Worm (Caenorhabditis elegans) whole organism, L1 larva: ENCODE results near the gene T27A10.5.
A peak's percentile ranks its signal among the peaks of the same experiment; 100 is the strongest.

Experiments used
- C04F5.9 ChIP-seq: sonication (generic microtip); optimal IDR thresholded peaks from 2 replicates; lab custom pipeline; 2016; ENCODE audit warnings: missing genetic modification characterization, missing compliant biosample characterization
- C16A3.4 ChIP-seq: fragments of 150-350 bp; optimal IDR thresholded peaks from 2 replicates; lab custom pipeline; 2014; ENCODE audit warnings: missing biosample characterization, missing genetic modification characterization
- Y116A8C.19 ChIP-seq: sonication (generic microtip); optimal IDR thresholded peaks from 2 replicates; lab custom pipeline; 2016; ENCODE audit warnings: missing compliant biosample characterization, missing genetic modification characterization, borderline replicate concordance
- aly-2 ChIP-seq: fragments of 150-350 bp; optimal IDR thresholded peaks from 2 replicates; lab custom pipeline; 2014; ENCODE audit warnings: missing biosample characterization, missing genetic modification characterization
- ama-1 ChIP-seq: fragments of 150-350 bp; optimal IDR thresholded peaks from 2 replicates; lab custom pipeline; 2014
- blmp-1 ChIP-seq: fragments of 150-350 bp; optimal IDR thresholded peaks from 2 replicates; lab custom pipeline; 2014; ENCODE audit warnings: missing biosample characterization, missing genetic modification characterization
- ceh-63 ChIP-seq: fragments of 200-800 bp; sonication (Bioruptor generic); optimal IDR thresholded peaks from 2 replicates; lab custom pipeline; 2018; ENCODE audit warnings: mild to moderate bottlenecking, missing genetic modification characterization, missing compliant biosample characterization
- ceh-8 ChIP-seq: fragments of 200-800 bp; sonication (Bioruptor generic); optimal IDR thresholded peaks from 2 replicates; lab custom pipeline; 2018; ENCODE audit warnings: mild to moderate bottlenecking, missing genetic modification characterization, moderate library complexity, missing compliant biosample characterization
- ceh-88 ChIP-seq: fragments of 200-800 bp; sonication (Bioruptor generic); IDR thresholded peaks from 2 replicates; pipeline ENCODE4 v1.3.6; 2022; ENCODE audit warnings: missing genetic modification characterization, missing compliant biosample characterization
- ceh-90 ChIP-seq: sonication (generic microtip); optimal IDR thresholded peaks from 2 replicates; lab custom pipeline; 2016; ENCODE audit warnings: missing genetic modification characterization, missing compliant biosample characterization
- ces-1 ChIP-seq: fragments of 150-350 bp; optimal IDR thresholded peaks from 2 replicates; lab custom pipeline; 2014; ENCODE audit warnings: missing biosample characterization, missing genetic modification reagents, missing genetic modification characterization
- efl-1 ChIP-seq, 4 experiments: fragments of 150-350 bp; optimal IDR thresholded peaks in 3 of 4; peaks in 1 of 4; 1 replicate in 1 of 4; 2 replicates in 3 of 4; lab custom pipeline; 2014; ENCODE audit warnings: missing biosample characterization in 2 of 4, missing genetic modification characterization in 2 of 4, missing genetic modification reagents in 2 of 4
- efl-3 ChIP-seq: fragments of 200-800 bp; sonication (Bioruptor generic); optimal IDR thresholded peaks from 2 replicates; lab custom pipeline; 2018; ENCODE audit warnings: mild to moderate bottlenecking, missing genetic modification characterization, missing compliant biosample characterization
- egl-13 ChIP-seq: sonication (generic microtip); optimal IDR thresholded peaks from 2 replicates; lab custom pipeline; 2016; ENCODE audit warnings: missing genotype, missing genetic modification reagents, missing genetic modification characterization, missing compliant biosample characterization
- egl-27 ChIP-seq, 2 experiments: fragments of 150-350 bp in 1 of 2; sonication (generic microtip); optimal IDR thresholded peaks; 3 replicates each; lab custom pipeline; 2017 to 2018; ENCODE audit warnings: missing biosample characterization in 2 of 2, missing genetic modification characterization in 2 of 2, missing genetic modification reagents in 2 of 2
- fkh-10 ChIP-seq: sonication (generic microtip); optimal IDR thresholded peaks from 2 replicates; lab custom pipeline; 2017; ENCODE audit warnings: missing biosample characterization, missing genetic modification reagents, missing genetic modification characterization
- fkh-4 ChIP-seq: sonication (generic microtip); optimal IDR thresholded peaks from 2 replicates; lab custom pipeline; 2016; ENCODE audit warnings: missing compliant biosample characterization, missing genetic modification characterization, borderline replicate concordance
- fos-1 ChIP-seq: fragments of 150-350 bp; optimal IDR thresholded peaks from 2 replicates; lab custom pipeline; 2014; ENCODE audit warnings: missing biosample characterization, missing genetic modification characterization
- hlh-4 ChIP-seq: sonication (generic microtip); optimal IDR thresholded peaks from 2 replicates; lab custom pipeline; 2016; ENCODE audit warnings: mild to moderate bottlenecking, missing genetic modification characterization, missing compliant biosample characterization
- jun-1 ChIP-seq: fragments of 150-350 bp; optimal IDR thresholded peaks from 2 replicates; lab custom pipeline; 2014; ENCODE audit warnings: missing biosample characterization, missing genetic modification reagents, missing genetic modification characterization
- lin-13 ChIP-seq: fragments of 150-350 bp; optimal IDR thresholded peaks from 2 replicates; lab custom pipeline; 2014; ENCODE audit warnings: missing biosample characterization, missing genetic modification reagents, missing genetic modification characterization
- lin-14 ChIP-seq: fragments of 200-800 bp; sonication (Bioruptor generic); optimal IDR thresholded peaks from 2 replicates; lab custom pipeline; 2018; ENCODE audit warnings: mild to moderate bottlenecking, missing genetic modification characterization, moderate library complexity, missing compliant biosample characterization
- lin-15B ChIP-seq: fragments of 150-350 bp; sonication (generic microtip); optimal IDR thresholded peaks from 3 replicates; lab custom pipeline; 2014; ENCODE audit warnings: missing biosample characterization, missing genetic modification characterization
- lin-39 ChIP-seq: fragments of 150-350 bp; optimal IDR thresholded peaks from 2 replicates; lab custom pipeline; 2014; ENCODE audit warnings: missing biosample characterization, missing genetic modification reagents, missing genetic modification characterization
- lir-3 ChIP-seq: sonication (generic microtip); optimal IDR thresholded peaks from 2 replicates; lab custom pipeline; 2016; ENCODE audit warnings: mild to moderate bottlenecking, missing genetic modification characterization, moderate library complexity, missing compliant biosample characterization; ENCODE audit not compliant: poor library complexity
- lsy-2 ChIP-seq, 2 experiments: fragments of 150-350 bp; optimal IDR thresholded peaks; 2 replicates each; lab custom pipeline; 2014; ENCODE audit warnings: missing biosample characterization in 2 of 2, missing genetic modification characterization in 2 of 2
- nhr-12 ChIP-seq: sonication (generic microtip); optimal IDR thresholded peaks from 2 replicates; lab custom pipeline; 2017; ENCODE audit warnings: missing biosample characterization, missing genetic modification characterization
- nhr-20 ChIP-seq: sonication (generic microtip); optimal IDR thresholded peaks from 2 replicates; lab custom pipeline; 2016; ENCODE audit warnings: mild to moderate bottlenecking, missing genetic modification characterization, missing compliant biosample characterization
- nhr-47 ChIP-seq: sonication (generic microtip); optimal IDR thresholded peaks from 2 replicates; lab custom pipeline; 2016; ENCODE audit warnings: mild to moderate bottlenecking, missing genetic modification characterization, moderate library complexity, missing compliant biosample characterization
- nhr-77 ChIP-seq: fragments of 150-350 bp; optimal IDR thresholded peaks from 2 replicates; lab custom pipeline; 2014; ENCODE audit warnings: missing biosample characterization, missing genetic modification characterization
- nhr-85 ChIP-seq: sonication (generic microtip); peaks from one replicate; lab custom pipeline; 2016; ENCODE audit warnings: missing genetic modification characterization, inconsistent platforms, missing compliant biosample characterization
- pag-3 ChIP-seq: sonication (generic microtip); optimal IDR thresholded peaks from 2 replicates; lab custom pipeline; 2017; ENCODE audit warnings: missing genetic modification characterization, mild to moderate bottlenecking, missing compliant biosample characterization, antibody characterized with exemption, borderline replicate concordance; ENCODE audit not compliant: insufficient read depth
- pax-3 ChIP-seq: fragments of 200-800 bp; sonication (Bioruptor generic); optimal IDR thresholded peaks from 2 replicates; lab custom pipeline; 2018; ENCODE audit warnings: mild to moderate bottlenecking, missing genetic modification characterization, moderate library complexity, missing compliant biosample characterization
- pqm-1 ChIP-seq: sonication (generic microtip); optimal IDR thresholded peaks from 3 replicates; lab custom pipeline; 2017; ENCODE audit warnings: missing biosample characterization, missing genetic modification characterization
- rnt-1 ChIP-seq: sonication (generic microtip); optimal IDR thresholded peaks from 2 replicates; lab custom pipeline; 2016; ENCODE audit warnings: mild to moderate bottlenecking, missing genetic modification characterization, moderate library complexity, missing compliant biosample characterization
- skn-1 ChIP-seq: fragments of 150-350 bp; optimal IDR thresholded peaks from 2 replicates; lab custom pipeline; 2014; ENCODE audit warnings: missing biosample characterization, missing genetic modification characterization
- snpc-4 ChIP-seq: fragments of 150-350 bp; optimal IDR thresholded peaks from 2 replicates; lab custom pipeline; 2014; ENCODE audit warnings: missing biosample characterization, missing genetic modification characterization
- snu-23 ChIP-seq: sonication (generic microtip); optimal IDR thresholded peaks from 2 replicates; lab custom pipeline; 2016; ENCODE audit warnings: missing genetic modification characterization, missing compliant biosample characterization
- sox-4 ChIP-seq: sonication (generic microtip); optimal IDR thresholded peaks from 2 replicates; lab custom pipeline; 2016; ENCODE audit warnings: missing genetic modification characterization, missing compliant biosample characterization
- sptf-1 ChIP-seq: fragments of 150-350 bp; optimal IDR thresholded peaks from 2 replicates; lab custom pipeline; 2014; ENCODE audit warnings: missing biosample characterization, missing genetic modification characterization
- sup-37 ChIP-seq: fragments of 200-800 bp; sonication (Bioruptor generic); optimal IDR thresholded peaks from 2 replicates; lab custom pipeline; 2018; ENCODE audit warnings: mild to moderate bottlenecking, missing genetic modification characterization, missing compliant biosample characterization
- swsn-7 ChIP-seq: sonication (generic microtip); optimal IDR thresholded peaks from 2 replicates; lab custom pipeline; 2016; ENCODE audit warnings: missing genetic modification characterization, missing compliant biosample characterization
- unc-130 ChIP-seq: fragments of 150-350 bp; optimal IDR thresholded peaks from 2 replicates; lab custom pipeline; 2017; ENCODE audit warnings: missing biosample characterization, missing genetic modification characterization, inconsistent platforms
- unc-30 ChIP-seq: sonication (generic microtip); optimal IDR thresholded peaks from 2 replicates; lab custom pipeline; 2017; ENCODE audit warnings: missing biosample characterization, missing genetic modification characterization
- unc-98 ChIP-seq: fragments of 200-800 bp; sonication (Bioruptor generic); IDR thresholded peaks from 2 replicates; pipeline ENCODE4 v1.3.6; 2022; ENCODE audit warnings: missing genetic modification characterization, missing compliant biosample characterization
- vab-15 ChIP-seq: sonication (generic microtip); optimal IDR thresholded peaks from 2 replicates; lab custom pipeline; 2017; ENCODE audit warnings: missing genotype, mild to moderate bottlenecking, missing genetic modification characterization, missing compliant biosample characterization
- xbp-1 ChIP-seq: sonication (generic microtip); optimal IDR thresholded peaks from 2 replicates; lab custom pipeline; 2016; ENCODE audit warnings: missing genetic modification characterization, missing compliant biosample characterization
- ztf-11 ChIP-seq, 2 experiments: sonication (generic microtip); optimal IDR thresholded peaks; 2 replicates each; lab custom pipeline; 2016 to 2017; ENCODE audit warnings: missing genetic modification characterization in 2 of 2, missing biosample characterization in 1 of 2, missing compliant biosample characterization in 1 of 2
- ztf-4 ChIP-seq: fragments of 150-350 bp; optimal IDR thresholded peaks from 2 replicates; lab custom pipeline; 2014; ENCODE audit warnings: missing biosample characterization, missing genetic modification characterization

Gene T27A10.5

DNA sequence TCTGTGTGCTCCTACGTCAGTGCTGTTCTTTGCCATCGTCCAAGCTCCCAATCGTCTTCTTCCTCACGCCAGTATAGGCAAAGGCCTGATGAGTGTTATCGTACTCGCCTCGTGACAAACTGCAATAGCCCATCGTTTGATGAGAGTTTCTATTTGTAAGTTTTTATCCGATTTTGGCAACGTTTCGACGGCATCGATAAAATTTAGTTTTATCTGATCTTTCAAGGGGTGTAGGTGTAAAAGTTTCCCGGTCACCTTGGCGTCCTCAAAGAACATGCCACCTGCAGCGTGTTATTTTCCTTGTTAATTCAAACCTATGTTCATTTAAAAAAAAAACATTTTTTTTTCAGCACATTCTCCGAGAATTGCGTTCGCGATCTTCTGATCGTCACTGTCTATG lies 26.3 kb downstream of the T27A10.5 start:
- TF ChIP-seq nhr-20 (peak; percentile 31), ama-1 (no peak), nhr-85 (peak; percentile 63), lin-14 (GFP tag; lab: Kevin White, UChicago) (peak; percentile 15)

DNA sequence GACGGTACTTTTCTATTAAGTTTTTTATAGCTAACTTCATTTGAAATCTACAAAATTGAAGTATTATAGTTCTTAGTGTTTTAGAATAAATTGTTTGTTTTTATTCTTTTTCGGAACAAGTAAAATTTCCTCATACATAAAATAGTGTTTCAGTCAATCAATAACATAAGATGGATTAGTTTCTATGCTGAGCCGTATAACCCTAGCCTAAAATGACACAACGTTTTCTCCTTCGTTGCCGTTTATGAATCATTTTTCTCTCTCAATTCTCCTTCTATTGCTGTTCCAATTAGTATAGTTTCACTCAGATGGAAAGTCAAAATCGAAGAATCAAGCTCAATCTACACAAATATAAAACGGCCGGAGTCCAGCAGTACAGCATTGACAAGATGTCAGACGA lies 31.1 kb downstream of the T27A10.5 start, which contains the start of gene rgs-7:
rgs-7 (plus strand) TSS at position 301 of the 400 bp plus-strand sequence.
- TF ChIP-seq fos-1 (tag; lab: Kevin White, UChicago) (no peak), pqm-1 (tag; lab: Kevin White, UChicago) (no peak), lsy-2 (tag; optimal IDR thresholded peaks at IDR 0.05; lab: Kevin White, UChicago) (no peak), snu-23 (GFP tag; lab: Kevin White, UChicago) (no peak), skn-1 (tag; lab: Kevin White, UChicago) (no peak), snpc-4 (no peak), egl-13 (tag; lab: Kevin White, UChicago) (no peak), unc-98 (GFP tag; lab: Robert Waterston, UW) (no peak), swsn-7 (no peak), fkh-4 (tag; lab: Kevin White, UChicago) (no peak), jun-1 (tag; lab: Kevin White, UChicago) (no peak), Y116A8C.19 (no peak), ceh-90 (tag; lab: Kevin White, UChicago) (no peak), vab-15 (tag; lab: Kevin White, UChicago) (no peak)
- TF ChIP-seq, all 84 proteins: peak for 0

DNA sequence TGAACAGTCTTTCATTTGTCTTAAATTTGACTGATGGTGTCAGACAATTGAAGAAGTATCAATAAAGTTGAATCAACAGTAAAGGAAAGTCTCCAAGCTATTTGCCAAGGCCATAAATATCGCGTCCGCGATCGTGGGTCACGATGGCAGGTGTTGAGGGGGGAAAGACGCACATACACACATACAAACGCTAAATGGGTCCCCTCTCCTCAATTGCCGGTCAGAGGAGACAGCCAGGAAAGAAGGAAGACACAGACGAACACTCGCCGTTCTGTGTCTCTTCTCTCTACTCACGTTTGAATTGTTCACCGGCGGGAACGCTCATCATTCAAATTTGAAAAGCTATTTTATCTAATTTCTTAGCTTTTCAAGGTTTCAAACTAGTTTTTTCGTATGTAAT lies 32.5 kb downstream of the T27A10.5 start:
- TF ChIP-seq pag-3 (tag; lab: Kevin White, UChicago), result no peak
- TF ChIP-seq ces-1 (GFP tag; lab: Kevin White, UChicago), result no peak
- peak in 1 of 2 experiments; percentile 59 for TF ChIP-seq efl-1 (optimal IDR thresholded peaks at IDR 0.05; lab: Kevin White, UChicago)
- TF ChIP-seq efl-1 (GFP tag; optimal IDR thresholded peaks at IDR 0.05 in 1 of 2; lab: Kevin White, UChicago), result peak in 1 of 2 experiments; percentile 49
- TF ChIP-seq nhr-12, result no peak
- TF ChIP-seq fkh-4 (tag; lab: Kevin White, UChicago), result no peak
- no peak for TF ChIP-seq hlh-4
- no peak for TF ChIP-seq pax-3 (tag; lab: Kevin White, UChicago)
- TF ChIP-seq nhr-47 (tag; lab: Kevin White, UChicago), result peak; percentile 28
- TF ChIP-seq C04F5.9, result no peak
- TF ChIP-seq lin-14 (GFP tag; lab: Kevin White, UChicago), result peak; percentile 79
- no peak for TF ChIP-seq lin-13 (GFP tag; lab: Kevin White, UChicago)
- peak; percentile 38 for TF ChIP-seq rnt-1
- no peak for TF ChIP-seq vab-15 (tag; lab: Kevin White, UChicago)
- TF ChIP-seq unc-130 (tag; lab: Kevin White, UChicago), result no peak
- no peak for TF ChIP-seq nhr-77 (tag; lab: Kevin White, UChicago)
- no peak for TF ChIP-seq fos-1 (tag; lab: Kevin White, UChicago)
- TF ChIP-seq blmp-1 (tag; lab: Kevin White, UChicago), result peak; percentile 64
- no peak for TF ChIP-seq lin-15B (tag; lab: Kevin White, UChicago)
- TF ChIP-seq lin-39 (tag; lab: Kevin White, UChicago), result no peak
- peak; percentile 29 for TF ChIP-seq C16A3.4
- no peak for TF ChIP-seq ceh-8 (GFP tag; lab: Kevin White, UChicago)
- no peak for TF ChIP-seq xbp-1 (tag; lab: Kevin White, UChicago)
- no peak for TF ChIP-seq sox-4 (tag; lab: Kevin White, UChicago)
- TF ChIP-seq sup-37, result no peak
- TF ChIP-seq ztf-4 (tag; lab: Kevin White, UChicago), result no peak
- peak; percentile 61 for TF ChIP-seq nhr-85
- TF ChIP-seq fkh-10 (GFP tag; lab: Kevin White, UChicago), result no peak
- no peak for TF ChIP-seq sptf-1 (tag; lab: Kevin White, UChicago)
- no peak for TF ChIP-seq aly-2 (tag; lab: Kevin White, UChicago)
- TF ChIP-seq unc-30 (tag; lab: Kevin White, UChicago), result no peak
- TF ChIP-seq ceh-88, result no peak
- peak; percentile 39 for TF ChIP-seq snu-23 (GFP tag; lab: Kevin White, UChicago)
- peak; percentile 56 for TF ChIP-seq ama-1
- TF ChIP-seq ceh-63, result no peak
- no peak for TF ChIP-seq lir-3
- TF ChIP-seq lsy-2 (tag; optimal IDR thresholded peaks at IDR 0.05; lab: Kevin White, UChicago), result peak; percentile 13 to 40
- TF ChIP-seq egl-27 (tag; optimal IDR thresholded peaks at IDR 0.05; lab: Kevin White, UChicago), result no peak
- TF ChIP-seq efl-3 (GFP tag; lab: Kevin White, UChicago), result no peak
- TF ChIP-seq ztf-11 (tag; optimal IDR thresholded peaks at IDR 0.05; lab: Kevin White, UChicago), result no peak
